Worm (Caenorhabditis elegans) whole organism, L2 larva: ENCODE results near the gene lury-1.
"Not testable (repeated sequence)": the region's sequence is repeated elsewhere in the genome, so short reads cannot be mapped to it uniquely, and the experiment has no call there.

Source experiments
- C34F6.9 ChIP-seq: fragments of 150-350 bp; optimal IDR thresholded peaks from 2 replicates; lab custom pipeline; 2014; ENCODE audit warnings: missing biosample characterization, missing genetic modification characterization
- F13H6.1 ChIP-seq: sonication (generic microtip); optimal IDR thresholded peaks from 2 replicates; lab custom pipeline; 2016; ENCODE audit warnings: missing genetic modification characterization, missing compliant biosample characterization
- R02D3.7 ChIP-seq: fragments of 150-350 bp; optimal IDR thresholded peaks from 2 replicates; lab custom pipeline; 2014; ENCODE audit warnings: missing biosample characterization, missing genetic modification characterization
- Y55F3AM.14 ChIP-seq: fragments of 200-800 bp; sonication (Bioruptor generic); optimal IDR thresholded peaks from 2 replicates; lab custom pipeline; 2018; ENCODE audit warnings: mild to moderate bottlenecking, missing genetic modification characterization, missing compliant biosample characterization
- ZK546.5 ChIP-seq: sonication (generic microtip); optimal IDR thresholded peaks from 2 replicates; lab custom pipeline; 2017; ENCODE audit warnings: missing biosample characterization, missing genetic modification characterization
- alr-1 ChIP-seq: fragments of 150-350 bp; optimal IDR thresholded peaks from 2 replicates; lab custom pipeline; 2014; ENCODE audit warnings: missing biosample characterization, missing genetic modification characterization
- aly-2 ChIP-seq: fragments of 150-350 bp; optimal IDR thresholded peaks from 2 replicates; lab custom pipeline; 2014; ENCODE audit warnings: missing biosample characterization, missing genetic modification characterization
- ama-1 ChIP-seq: fragments of 150-350 bp; optimal IDR thresholded peaks from 2 replicates; lab custom pipeline; 2018; ENCODE audit warnings: inconsistent platforms
- blmp-1 ChIP-seq: sonication (generic microtip); optimal IDR thresholded peaks from 2 replicates; lab custom pipeline; 2017; ENCODE audit warnings: missing genetic modification characterization, mild to moderate bottlenecking, missing compliant biosample characterization, antibody characterized with exemption, moderate library complexity; ENCODE audit not compliant: insufficient read depth
- ceh-16 ChIP-seq: fragments of 150-350 bp; optimal IDR thresholded peaks from 2 replicates; lab custom pipeline; 2014; ENCODE audit warnings: missing biosample characterization, missing genetic modification characterization
- crh-2 ChIP-seq: sonication (generic microtip); optimal IDR thresholded peaks from 2 replicates; lab custom pipeline; 2017; ENCODE audit warnings: missing biosample characterization, missing genetic modification characterization
- dmd-4 ChIP-seq: sonication (generic microtip); optimal IDR thresholded peaks from 2 replicates; lab custom pipeline; 2017; ENCODE audit warnings: missing biosample characterization, missing genetic modification characterization
- egl-27 ChIP-seq: sonication (generic microtip); optimal IDR thresholded peaks from 3 replicates; lab custom pipeline; 2017; ENCODE audit warnings: missing biosample characterization, missing genetic modification reagents, missing genetic modification characterization
- elt-1 ChIP-seq: fragments of 150-350 bp; optimal IDR thresholded peaks from 2 replicates; lab custom pipeline; 2014; ENCODE audit warnings: missing biosample characterization, missing genetic modification characterization
- elt-3 ChIP-seq: sonication (generic microtip); optimal IDR thresholded peaks from 2 replicates; lab custom pipeline; 2017; ENCODE audit warnings: missing biosample characterization, missing genetic modification characterization
- fos-1 ChIP-seq: fragments of 150-350 bp; optimal IDR thresholded peaks from 2 replicates; lab custom pipeline; 2014; ENCODE audit warnings: missing biosample characterization, missing genetic modification characterization
- gmeb-1 ChIP-seq: fragments of 150-350 bp; optimal IDR thresholded peaks from 2 replicates; lab custom pipeline; 2014; ENCODE audit warnings: missing biosample characterization, missing genetic modification characterization
- lin-11 ChIP-seq: fragments of 150-350 bp; sonication (generic microtip); optimal IDR thresholded peaks from 2 replicates; lab custom pipeline; 2014; ENCODE audit warnings: missing biosample characterization, missing genetic modification characterization, inconsistent platforms, mixed read lengths
- lin-39 ChIP-seq: fragments of 150-350 bp; optimal IDR thresholded peaks from 2 replicates; lab custom pipeline; 2014; ENCODE audit warnings: missing biosample characterization, missing genetic modification reagents, missing genetic modification characterization
- lsy-2 ChIP-seq, 2 experiments: fragments of 150-350 bp in 1 of 2; sonication (generic microtip) in 1 of 2; optimal IDR thresholded peaks; 2 replicates each; lab custom pipeline; 2014 to 2017; ENCODE audit warnings: missing biosample characterization in 2 of 2, missing genetic modification characterization in 2 of 2
- mab-5 ChIP-seq: fragments of 150-350 bp; optimal IDR thresholded peaks from 2 replicates; lab custom pipeline; 2014; ENCODE audit warnings: missing biosample characterization, missing genetic modification characterization
- mbf-1 ChIP-seq: sonication (generic microtip); optimal IDR thresholded peaks from 2 replicates; lab custom pipeline; 2017; ENCODE audit warnings: missing biosample characterization, missing genetic modification characterization
- mdl-1 ChIP-seq, 2 experiments: fragments of 150-350 bp in 1 of 2; sonication (generic microtip) in 1 of 2; optimal IDR thresholded peaks; 2 replicates each; lab custom pipeline; 2017; ENCODE audit warnings: missing biosample characterization in 2 of 2, missing genetic modification characterization in 2 of 2
- nhr-10 ChIP-seq: sonication (generic microtip); optimal IDR thresholded peaks from 2 replicates; lab custom pipeline; 2017; ENCODE audit warnings: missing biosample characterization, missing genetic modification characterization
- nhr-11 ChIP-seq: fragments of 150-350 bp; optimal IDR thresholded peaks from 2 replicates; lab custom pipeline; 2014; ENCODE audit warnings: missing biosample characterization, missing genetic modification characterization
- nhr-12 ChIP-seq: fragments of 150-350 bp; optimal IDR thresholded peaks from 2 replicates; lab custom pipeline; 2014; ENCODE audit warnings: missing biosample characterization, missing genetic modification characterization
- nhr-129 ChIP-seq: fragments of 150-350 bp; optimal IDR thresholded peaks from 2 replicates; lab custom pipeline; 2014; ENCODE audit warnings: missing biosample characterization, missing genetic modification characterization
- nhr-21 ChIP-seq: fragments of 150-350 bp; optimal IDR thresholded peaks from 2 replicates; lab custom pipeline; 2014; ENCODE audit warnings: missing biosample characterization, missing genetic modification characterization
- nhr-23 ChIP-seq: fragments of 150-350 bp; optimal IDR thresholded peaks from 2 replicates; lab custom pipeline; 2014; ENCODE audit warnings: missing biosample characterization, missing genetic modification reagents, missing genetic modification characterization
- nhr-237 ChIP-seq: fragments of 150-350 bp; optimal IDR thresholded peaks from 2 replicates; lab custom pipeline; 2014; ENCODE audit warnings: missing biosample characterization, missing genetic modification characterization
- nhr-25 ChIP-seq: fragments of 150-350 bp; sonication (generic microtip); optimal IDR thresholded peaks from 3 replicates; lab custom pipeline; 2014; ENCODE audit warnings: missing biosample characterization, missing genetic modification characterization
- nhr-6 ChIP-seq: fragments of 150-350 bp; optimal IDR thresholded peaks from 2 replicates; lab custom pipeline; 2014; ENCODE audit warnings: missing biosample characterization, missing genetic modification characterization
- nhr-77 ChIP-seq: fragments of 150-350 bp; optimal IDR thresholded peaks from 2 replicates; lab custom pipeline; 2014; ENCODE audit warnings: missing biosample characterization, missing genetic modification characterization
- peb-1 ChIP-seq: fragments of 150-350 bp; optimal IDR thresholded peaks from 2 replicates; lab custom pipeline; 2014; ENCODE audit warnings: missing biosample characterization, missing genetic modification characterization
- sem-4 ChIP-seq: fragments of 150-350 bp; optimal IDR thresholded peaks from 2 replicates; lab custom pipeline; 2014; ENCODE audit warnings: missing biosample characterization, missing genetic modification reagents, missing genetic modification characterization
- skn-1 ChIP-seq: sonication (generic microtip); optimal IDR thresholded peaks from 2 replicates; lab custom pipeline; 2017; ENCODE audit warnings: missing biosample characterization, missing genetic modification characterization
- sma-3 ChIP-seq: sonication (generic microtip); optimal IDR thresholded peaks from 2 replicates; lab custom pipeline; 2016; ENCODE audit warnings: missing genetic modification reagents, missing genetic modification characterization, missing compliant biosample characterization
- snpc-4 ChIP-seq: fragments of 150-350 bp; optimal IDR thresholded peaks from 2 replicates; lab custom pipeline; 2014; ENCODE audit warnings: missing biosample characterization, missing genetic modification characterization
- unc-39 ChIP-seq: fragments of 150-350 bp; optimal IDR thresholded peaks from 2 replicates; lab custom pipeline; 2014; ENCODE audit warnings: missing biosample characterization, missing genetic modification characterization
- unc-55 ChIP-seq: fragments of 150-350 bp; sonication (generic microtip); optimal IDR thresholded peaks from 3 replicates; lab custom pipeline; 2014; ENCODE audit warnings: missing biosample characterization, missing genetic modification reagents, missing genetic modification characterization
- unc-62 ChIP-seq: fragments of 150-350 bp; optimal IDR thresholded peaks from 2 replicates; lab custom pipeline; 2014; ENCODE audit warnings: missing biosample characterization, missing genetic modification reagents, missing genetic modification characterization
- zag-1 ChIP-seq: fragments of 150-350 bp; optimal IDR thresholded peaks from 2 replicates; lab custom pipeline; 2014; ENCODE audit warnings: missing biosample characterization, missing genetic modification characterization
- ztf-1 ChIP-seq: fragments of 200-800 bp; sonication (Bioruptor generic); conservative IDR thresholded peaks from 2 replicates; pipeline ENCODE4 v1.3.6; 2022; ENCODE audit warnings: missing genetic modification characterization, missing compliant biosample characterization
- ztf-11 ChIP-seq: sonication (generic microtip); optimal IDR thresholded peaks from 2 replicates; lab custom pipeline; 2017; ENCODE audit warnings: missing biosample characterization, missing genetic modification characterization
- ztf-4 ChIP-seq: fragments of 150-350 bp; optimal IDR thresholded peaks from 2 replicates; lab custom pipeline; 2014; ENCODE audit warnings: missing biosample characterization, missing genetic modification characterization

Gene lury-1

DNA sequence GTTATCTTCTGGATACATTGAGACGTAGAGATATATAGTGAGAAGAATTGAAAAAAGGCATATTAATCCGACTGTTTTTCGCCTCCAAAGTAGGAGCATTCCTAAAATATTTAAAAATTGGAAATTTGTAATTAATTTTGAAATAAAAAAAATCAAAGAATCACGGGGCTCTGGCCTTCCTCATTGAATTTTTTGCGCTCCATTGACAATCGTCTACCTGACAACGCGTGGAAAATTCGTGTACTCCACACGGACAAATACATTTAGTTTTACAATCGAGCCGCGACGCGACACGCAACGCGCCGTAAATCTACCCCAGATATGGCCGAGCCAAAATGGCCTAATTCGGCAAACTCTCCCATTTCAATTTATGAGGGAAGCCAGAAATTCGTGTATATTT, 9.1 kb upstream of the lury-1 start, which contains the start of gene gly-11:
Gene gly-11 (minus strand): TSS at position 101 of the 400 bp plus-strand sequence.
- TF ChIP-seq sem-4; Y55F3AM.14 (GFP tag; lab: Kevin White, UChicago); egl-27: not testable (repeated sequence)

DNA sequence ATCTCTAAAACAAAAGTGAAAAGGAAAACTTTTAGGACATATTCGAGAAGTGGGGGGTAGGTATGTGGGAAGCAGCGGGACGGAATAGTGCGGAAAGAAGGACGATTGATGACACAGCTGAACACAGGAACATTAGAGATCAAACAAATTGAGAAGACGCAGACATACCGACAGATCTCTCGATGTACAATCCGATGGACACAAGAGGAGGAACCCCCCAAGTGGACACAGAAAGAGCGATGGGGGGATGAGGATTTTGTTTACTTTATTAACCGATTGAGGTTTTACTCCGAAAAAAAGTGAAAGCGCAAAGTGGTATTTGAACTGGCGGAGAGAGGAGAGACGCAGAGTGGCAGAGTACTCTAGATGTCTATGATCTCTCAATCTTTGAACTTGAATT, 8.1 kb upstream of the lury-1 start:
- no peak for TF ChIP-seq lin-11 (tag; lab: Kevin White, UChicago)
- TF ChIP-seq R02D3.7 (tag; lab: Kevin White, UChicago) = no peak
- TF ChIP-seq nhr-21 (tag; lab: Kevin White, UChicago) = no peak
- TF ChIP-seq nhr-12 (tag; lab: Kevin White, UChicago) = no peak
- TF ChIP-seq C34F6.9 (tag; lab: Kevin White, UChicago) = no peak
- no peak for TF ChIP-seq nhr-23 (tag; lab: Kevin White, UChicago)
- TF ChIP-seq mab-5 (tag; lab: Kevin White, UChicago) = no peak
- TF ChIP-seq nhr-129 = no peak
- TF ChIP-seq unc-39 (tag; lab: Kevin White, UChicago) = no peak
- TF ChIP-seq elt-1 (tag; lab: Kevin White, UChicago) = no peak
- TF ChIP-seq dmd-4 (tag; lab: Kevin White, UChicago) = no peak
- TF ChIP-seq ztf-4 = no peak
- TF ChIP-seq nhr-25 (tag; lab: Kevin White, UChicago) = peak; percentile 26
- no peak for TF ChIP-seq unc-55 (GFP tag; lab: Kevin White, UChicago)
- TF ChIP-seq lsy-2 (tag; optimal IDR thresholded peaks at IDR 0.05; lab: Kevin White, UChicago) = peak in 1 of 2 experiments; percentile 18
- TF ChIP-seq ZK546.5 = no peak
- no peak for TF ChIP-seq nhr-10
- TF ChIP-seq snpc-4 (tag; lab: Kevin White, UChicago) = no peak
- TF ChIP-seq unc-62 (GFP tag; lab: Kevin White, UChicago) = no peak
- TF ChIP-seq mdl-1 (tag; optimal IDR thresholded peaks at IDR 0.05; lab: Kevin White, UChicago) = no peak
- TF ChIP-seq gmeb-1 (tag; lab: Kevin White, UChicago) = no peak
- no peak for TF ChIP-seq ama-1 (lab: Kevin White, UChicago)
- no peak for TF ChIP-seq ztf-11 (tag; lab: Kevin White, UChicago)
- no peak for TF ChIP-seq nhr-6 (tag; lab: Kevin White, UChicago)
- no peak for TF ChIP-seq nhr-11 (tag; lab: Kevin White, UChicago)
- no peak for TF ChIP-seq crh-2 (tag; lab: Kevin White, UChicago)
- no peak for TF ChIP-seq mbf-1 (tag; lab: Kevin White, UChicago)
- no peak for TF ChIP-seq egl-27
- TF ChIP-seq zag-1 (tag; lab: Kevin White, UChicago) = no peak
- TF ChIP-seq peb-1 (tag; lab: Kevin White, UChicago) = peak; percentile 4
- no peak for TF ChIP-seq Y55F3AM.14 (GFP tag; lab: Kevin White, UChicago)
- TF ChIP-seq F13H6.1 (tag; lab: Kevin White, UChicago) = peak; percentile 59
- peak; percentile 20 for TF ChIP-seq fos-1
- no peak for TF ChIP-seq ztf-1
- no peak for TF ChIP-seq aly-2 (tag; lab: Kevin White, UChicago)
- no peak for TF ChIP-seq nhr-237 (tag; lab: Kevin White, UChicago)
- no peak for TF ChIP-seq elt-3 (tag; lab: Kevin White, UChicago)
- no peak for TF ChIP-seq ceh-16 (tag; lab: Kevin White, UChicago)
- no peak for TF ChIP-seq skn-1 (tag; lab: Kevin White, UChicago)
- peak; percentile 58 for TF ChIP-seq blmp-1
- no peak for TF ChIP-seq alr-1 (tag; lab: Kevin White, UChicago)
- TF ChIP-seq lin-39 = no peak
- no peak for TF ChIP-seq nhr-77
- no peak for TF ChIP-seq sma-3 (GFP tag; lab: Kevin White, UChicago)
- TF ChIP-seq sem-4 = peak; percentile 62
